Worm (Caenorhabditis elegans): Measurements from ENCODE around the gene cnd-1.

DNA sequence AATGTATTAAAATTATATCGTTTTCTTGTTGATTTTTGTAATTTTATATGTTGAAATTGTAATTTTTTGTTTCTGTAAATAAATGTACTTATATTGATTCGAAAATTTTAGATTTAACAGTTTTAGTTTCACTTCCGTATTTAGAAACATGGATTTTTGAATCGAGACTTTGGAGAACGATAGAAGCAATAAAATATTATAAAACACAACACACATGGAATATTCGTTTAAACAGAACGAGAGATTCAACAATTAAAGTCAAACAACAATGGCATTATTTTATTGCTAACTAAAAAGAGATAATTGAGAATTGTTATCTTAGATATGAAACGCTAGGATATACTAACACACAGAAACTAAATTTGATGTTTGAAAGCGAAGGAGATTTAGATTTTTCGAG, 24.0 kb upstream of the cnd-1 start:
- TF ChIP-seq ama-1 (optimal IDR thresholded peaks at IDR 0.05) (no peak), tbx-11 (GFP tag; IDR thresholded peaks at IDR 0.05) (no peak), F13C5.2 (tag; optimal IDR thresholded peaks at IDR 0.05) (no peak)

Measured in whole organism, early embryonic.